Fruit fly (Drosophila melanogaster) whole organism: ENCODE results near the gene Cyp318a1.

ENCODE experiments used
- CG8478 ChIP-seq: fragments of >200 bp; optimal IDR thresholded peaks from 2 replicates; lab custom pipeline; 2018; ENCODE audit warnings: inconsistent platforms
- pan ChIP-seq: fragments of >200 bp; optimal IDR thresholded peaks from 2 replicates; lab custom pipeline; 2017
- psq ChIP-seq: fragments of >200 bp; optimal IDR thresholded peaks from 2 replicates; lab custom pipeline; 2017

dm6 chrX:12007593-12007992 is 24.8 kb upstream of the Cyp318a1 start:
- TF ChIP-seq pan (lab: Kevin White, UChicago): no peak
- TF ChIP-seq psq (lab: Kevin White, UChicago): no peak
- TF ChIP-seq CG8478 (lab: Kevin White, UChicago): no peak
